Fruit fly (Drosophila melanogaster): ENCODE results near the gene pHCl-2.

Gene pHCl-2

dm6 chr3R:31251130-31251770, 53.9 kb downstream of the pHCl-2 start:
- no peak for TF ChIP-seq noc (tag; optimal IDR thresholded peaks at IDR 0.05)
